Fruit fly (Drosophila melanogaster): ENCODE data around the gene ghi.

- TF ChIP-seq psq (optimal IDR thresholded peaks at IDR 0.05) = no peak
- TF ChIP-seq pan (optimal IDR thresholded peaks at IDR 0.05) = no peak
- TF ChIP-seq CG8478 (optimal IDR thresholded peaks at IDR 0.05) = no peak
Observed at dm6 chr3L:9497249-9497648, 45.6 kb downstream of the ghi start.

Measured in whole organism.